Worm (Caenorhabditis elegans) whole organism, early embryonic: Measurements from ENCODE around the gene idpa-3.

ENCODE experiments used
- B0310.2 ChIP-seq: sonication (generic microtip); optimal IDR thresholded peaks from 2 replicates; lab custom pipeline; 2016; ENCODE audit warnings: mild to moderate bottlenecking, missing genetic modification characterization, missing compliant biosample characterization
- F13C5.2 ChIP-seq: sonication (generic microtip); optimal IDR thresholded peaks from 2 replicates; lab custom pipeline; 2017; ENCODE audit warnings: mild to moderate bottlenecking, missing genetic modification characterization, inconsistent platforms, missing compliant biosample characterization
- aly-1 ChIP-seq: sonication (generic microtip); optimal IDR thresholded peaks from 2 replicates; lab custom pipeline; 2016; ENCODE audit warnings: missing genetic modification characterization, missing compliant biosample characterization
- ama-1 ChIP-seq: fragments of 150-350 bp; optimal IDR thresholded peaks from 2 replicates; lab custom pipeline; 2014
- ceh-36 ChIP-seq: sonication (generic microtip); optimal IDR thresholded peaks from 2 replicates; lab custom pipeline; 2016; ENCODE audit warnings: missing genetic modification characterization, inconsistent platforms, missing compliant biosample characterization
- ets-7 ChIP-seq: sonication (generic microtip); optimal IDR thresholded peaks from 2 replicates; lab custom pipeline; 2016; ENCODE audit warnings: missing genotype, missing genetic modification characterization, missing compliant biosample characterization
- flt-1 ChIP-seq: fragments of 200-800 bp; sonication (Bioruptor generic); IDR thresholded peaks from 2 replicates; pipeline ENCODE4 v1.3.6; 2022; ENCODE audit warnings: missing genetic modification characterization, missing compliant biosample characterization
- hmg-4 ChIP-seq: fragments of 200-800 bp; sonication (Bioruptor generic); optimal IDR thresholded peaks from 2 replicates; lab custom pipeline; 2018; ENCODE audit warnings: mild to moderate bottlenecking, missing genetic modification characterization, missing compliant biosample characterization
- pes-1 ChIP-seq: fragments of 200-800 bp; sonication (Bioruptor generic); IDR thresholded peaks from 2 replicates; pipeline ENCODE4 v1.3.6; 2022; ENCODE audit warnings: missing genetic modification reagents, missing genetic modification characterization, missing compliant biosample characterization
- scrt-1 ChIP-seq: fragments of 200-800 bp; sonication (Bioruptor generic); IDR thresholded peaks from 2 replicates; pipeline ENCODE4 v1.3.6; 2022; ENCODE audit warnings: missing genetic modification characterization, missing compliant biosample characterization
- tbx-11 ChIP-seq: fragments of 200-800 bp; sonication (Bioruptor generic); IDR thresholded peaks from 2 replicates; pipeline ENCODE4 v1.3.6; 2022; ENCODE audit warnings: missing genetic modification characterization, missing compliant biosample characterization
- tbx-37 ChIP-seq: fragments of 200-800 bp; sonication (Bioruptor generic); conservative IDR thresholded peaks from 2 replicates; pipeline ENCODE4 v1.3.6; 2022; ENCODE audit warnings: missing genetic modification reagents, missing genetic modification characterization, missing compliant biosample characterization
- tra-4 ChIP-seq: sonication (generic microtip); optimal IDR thresholded peaks from 2 replicates; lab custom pipeline; 2017; ENCODE audit warnings: missing genetic modification characterization, missing compliant biosample characterization

DNA sequence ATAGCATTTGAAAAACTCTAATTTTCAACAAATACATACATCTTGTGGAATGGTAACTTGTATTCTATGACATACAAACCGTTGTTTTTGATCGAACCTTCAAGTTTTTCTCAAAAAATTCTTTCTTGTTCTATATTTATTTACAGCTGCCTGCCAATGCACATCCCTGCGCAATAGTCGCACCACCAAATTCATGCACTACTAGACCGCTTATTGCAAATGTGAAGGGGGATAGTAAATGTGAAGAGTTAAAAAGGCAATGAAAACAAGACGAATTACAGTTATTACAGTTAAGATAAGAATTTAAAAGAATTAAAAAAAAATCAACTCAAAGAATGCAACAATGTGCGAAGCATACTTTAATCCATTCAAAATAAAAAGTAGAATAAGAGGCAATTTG, 17.6 kb downstream of the idpa-3 start:
- TF ChIP-seq ama-1 (lab: Kevin White, UChicago) (no peak), tbx-11 (no peak), ets-7 (tag; lab: Kevin White, UChicago) (no peak), aly-1 (tag; lab: Kevin White, UChicago) (no peak), flt-1 (no peak), scrt-1 (GFP tag; lab: Robert Waterston, UW) (no peak), pes-1 (no peak), tra-4 (no peak), F13C5.2 (tag; lab: Kevin White, UChicago) (no peak), ceh-36 (no peak), B0310.2 (tag; lab: Kevin White, UChicago) (no peak), hmg-4 (no peak), tbx-37 (no peak)
